Fruit fly (Drosophila melanogaster): Measurements from ENCODE around the gene AdamTS-A.
A peak's percentile ranks its signal among the peaks of the same experiment; 100 is the strongest.

AdamTS-A gene

dm6 chr3R:15408131-15408731, 67.8 kb downstream of the AdamTS-A start, which contains the start of gene Atx2 (continued):
- TF ChIP-seq lmd (GFP tag; IDR thresholded peaks at IDR 0.05): no peak; the same call in 1 of the 2 replicates
- TF ChIP-seq B-H1 (GFP tag; IDR thresholded peaks at IDR 0.05): no peak
- TF ChIP-seq ken (GFP tag; IDR thresholded peaks at IDR 0.05): no peak
- TF ChIP-seq fru (optimal IDR thresholded peaks at IDR 0.05): no peak
- TF ChIP-seq insv (GFP tag; optimal IDR thresholded peaks at IDR 0.05): peak in 1 of 2 experiments; percentile 25
- peak; percentile 96 for TF ChIP-seq CG10267 (tag; optimal IDR thresholded peaks at IDR 0.05)
- TF ChIP-seq CG7963 (GFP tag; IDR thresholded peaks at IDR 0.05; ENCODE audit: partially characterized antibody): peak; percentile 90
- peak; percentile 37 for TF ChIP-seq Max (GFP tag; optimal IDR thresholded peaks at IDR 0.05)
- peak; percentile 14 for TF ChIP-seq CG8388 (GFP tag; optimal IDR thresholded peaks at IDR 0.05)
- peak; percentile 66 for TF ChIP-seq CG2120 (GFP tag; optimal IDR thresholded peaks at IDR 0.05)
- TF ChIP-seq maf-S (GFP tag; optimal IDR thresholded peaks at IDR 0.05): peak; percentile 10
- peak; percentile 38; the same call in 2 of the 3 replicates for TF ChIP-seq CG17361 (GFP tag; IDR thresholded peaks at IDR 0.05)
- no peak for TF ChIP-seq org-1 (GFP tag; optimal IDR thresholded peaks at IDR 0.05)
- TF ChIP-seq NFAT (GFP tag; IDR thresholded peaks at IDR 0.05): peak; percentile 66
- peak; percentile 97 for TF ChIP-seq CG17186 (GFP tag; optimal IDR thresholded peaks at IDR 0.05)
- TF ChIP-seq Poxn (GFP tag; IDR thresholded peaks at IDR 0.05): no peak
- peak; percentile 34 for TF ChIP-seq CG12391 (tag; optimal IDR thresholded peaks at IDR 0.05)
- TF ChIP-seq Antp (GFP tag; optimal IDR thresholded peaks at IDR 0.05): peak; percentile 45
- TF ChIP-seq CG2199 (GFP tag; IDR thresholded peaks at IDR 0.05): 0 out of 3 replicates have a peak, but pooled peaks have one; percentile 42
- TF ChIP-seq CG17802 (tag; optimal IDR thresholded peaks at IDR 0.05): no peak
- peak; percentile 43 for TF ChIP-seq phol (tag; optimal IDR thresholded peaks at IDR 0.05)
- TF ChIP-seq CG13287 (GFP tag; IDR thresholded peaks at IDR 0.05; ENCODE audit: partially characterized antibody): peak; percentile 92
- peak; percentile 19 for TF ChIP-seq CG12942 (GFP tag; optimal IDR thresholded peaks at IDR 0.05)
- TF ChIP-seq jumu (GFP tag; optimal IDR thresholded peaks at IDR 0.05): peak; percentile 57
- peak; percentile 23 for TF ChIP-seq shn (GFP tag; optimal IDR thresholded peaks at IDR 0.05)
- peak; percentile 42 for TF ChIP-seq Adf1 (GFP tag; IDR thresholded peaks at IDR 0.05)
- TF ChIP-seq NfI (GFP tag; optimal IDR thresholded peaks at IDR 0.05): peak; percentile 46
- TF ChIP-seq CG42726 (GFP tag; IDR thresholded peaks at IDR 0.05; ENCODE audit: partially characterized antibody): peak; percentile 82
- TF ChIP-seq Sin3A (optimal IDR thresholded peaks at IDR 0.05): peak; percentile 98
- peak; percentile 26 for TF ChIP-seq CG10366 (GFP tag; IDR thresholded peaks at IDR 0.05)
- no peak for TF ChIP-seq CG12769 (tag; optimal IDR thresholded peaks at IDR 0.05)
- TF ChIP-seq CG10462 (GFP tag; optimal IDR thresholded peaks at IDR 0.05): no peak
- TF ChIP-seq CG11398 (GFP tag; optimal IDR thresholded peaks at IDR 0.05): no peak
- no peak for TF ChIP-seq NC2α (GFP tag; optimal IDR thresholded peaks at IDR 0.05)
- TF ChIP-seq Deaf1 (tag; optimal IDR thresholded peaks at IDR 0.05): peak; percentile 55
- peak; percentile 97 for TF ChIP-seq CG16813 (GFP tag; IDR thresholded peaks at IDR 0.05; ENCODE audit: partially characterized antibody)
- TF ChIP-seq hkb (optimal IDR thresholded peaks at IDR 0.05): peak; percentile 3
- TF ChIP-seq hkb (GFP tag; IDR thresholded peaks at IDR 0.05): peak; percentile 32; the same call in 1 of the 2 replicates
- TF ChIP-seq H2.0 (GFP tag; IDR thresholded peaks at IDR 0.05): peak; percentile 44
- peak; percentile 92 for TF ChIP-seq CG6791 (GFP tag; IDR thresholded peaks at IDR 0.05; ENCODE audit: partially characterized antibody)
- peak; percentile 37 for TF ChIP-seq CG18599 (GFP tag; optimal IDR thresholded peaks at IDR 0.05)
- TF ChIP-seq CG14050 (GFP tag; IDR thresholded peaks at IDR 0.05): no peak
- peak; percentile 64 for TF ChIP-seq gro (GFP tag; optimal IDR thresholded peaks at IDR 0.05)
- TF ChIP-seq BtbVII (GFP tag; optimal IDR thresholded peaks at IDR 0.05): peak; percentile 20
- TF ChIP-seq Hr51 (GFP tag; optimal IDR thresholded peaks at IDR 0.05): peak in 1 of 2 experiments; percentile 51
- peak; percentile 95 for TF ChIP-seq knrl (GFP tag; IDR thresholded peaks at IDR 0.05; ENCODE audit: partially characterized antibody)
- no peak for TF ChIP-seq Lim3 (GFP tag; IDR thresholded peaks at IDR 0.05)
- TF ChIP-seq CrebB (tag; optimal IDR thresholded peaks at IDR 0.05): peak; percentile 30
- peak; percentile 96 for TF ChIP-seq vnd (GFP tag; IDR thresholded peaks at IDR 0.05; ENCODE audit: partially characterized antibody)
- peak; percentile 4 for TF ChIP-seq Atf-2 (GFP tag; optimal IDR thresholded peaks at IDR 0.05)

Data from whole organism, embryonic.